Worm (Caenorhabditis elegans) whole organism, early embryonic: Measurements from ENCODE around the gene Y40A1A.3.

Experiments
- B0310.2 ChIP-seq: sonication (generic microtip); optimal IDR thresholded peaks from 2 replicates; lab custom pipeline; 2016; ENCODE audit warnings: mild to moderate bottlenecking, missing genetic modification characterization, missing compliant biosample characterization
- F13C5.2 ChIP-seq: sonication (generic microtip); optimal IDR thresholded peaks from 2 replicates; lab custom pipeline; 2017; ENCODE audit warnings: mild to moderate bottlenecking, missing genetic modification characterization, inconsistent platforms, missing compliant biosample characterization
- aly-1 ChIP-seq: sonication (generic microtip); optimal IDR thresholded peaks from 2 replicates; lab custom pipeline; 2016; ENCODE audit warnings: missing genetic modification characterization, missing compliant biosample characterization
- ama-1 ChIP-seq: fragments of 150-350 bp; optimal IDR thresholded peaks from 2 replicates; lab custom pipeline; 2014
- ceh-13 ChIP-seq: fragments of 200-800 bp; sonication (Bioruptor generic); optimal IDR thresholded peaks from 2 replicates; lab custom pipeline; 2018; ENCODE audit warnings: mild to moderate bottlenecking, missing genetic modification characterization, missing compliant biosample characterization
- ceh-36 ChIP-seq: sonication (generic microtip); optimal IDR thresholded peaks from 2 replicates; lab custom pipeline; 2016; ENCODE audit warnings: missing genetic modification characterization, inconsistent platforms, missing compliant biosample characterization
- ets-7 ChIP-seq: sonication (generic microtip); optimal IDR thresholded peaks from 2 replicates; lab custom pipeline; 2016; ENCODE audit warnings: missing genotype, missing genetic modification characterization, missing compliant biosample characterization
- flt-1 ChIP-seq: fragments of 200-800 bp; sonication (Bioruptor generic); IDR thresholded peaks from 2 replicates; pipeline ENCODE4 v1.3.6; 2022; ENCODE audit warnings: missing genetic modification characterization, missing compliant biosample characterization
- hmbx-1 ChIP-seq: sonication (generic microtip); optimal IDR thresholded peaks from 2 replicates; lab custom pipeline; 2016; ENCODE audit warnings: mild to moderate bottlenecking, missing genetic modification characterization, missing compliant biosample characterization
- hmg-4 ChIP-seq: fragments of 200-800 bp; sonication (Bioruptor generic); optimal IDR thresholded peaks from 2 replicates; lab custom pipeline; 2018; ENCODE audit warnings: mild to moderate bottlenecking, missing genetic modification characterization, missing compliant biosample characterization
- hnd-1 ChIP-seq: sonication (generic microtip); optimal IDR thresholded peaks from 2 replicates; lab custom pipeline; 2016; ENCODE audit warnings: missing genetic modification characterization, missing compliant biosample characterization
- pes-1 ChIP-seq: fragments of 200-800 bp; sonication (Bioruptor generic); IDR thresholded peaks from 2 replicates; pipeline ENCODE4 v1.3.6; 2022; ENCODE audit warnings: missing genetic modification reagents, missing genetic modification characterization, missing compliant biosample characterization
- scrt-1 ChIP-seq: fragments of 200-800 bp; sonication (Bioruptor generic); IDR thresholded peaks from 2 replicates; pipeline ENCODE4 v1.3.6; 2022; ENCODE audit warnings: missing genetic modification characterization, missing compliant biosample characterization
- sea-1 ChIP-seq: fragments of 200-800 bp; sonication (Bioruptor generic); conservative IDR thresholded peaks from 2 replicates; pipeline ENCODE4 v1.3.6; 2022; ENCODE audit warnings: missing genetic modification characterization, missing compliant biosample characterization
- tbx-11 ChIP-seq: fragments of 200-800 bp; sonication (Bioruptor generic); IDR thresholded peaks from 2 replicates; pipeline ENCODE4 v1.3.6; 2022; ENCODE audit warnings: missing genetic modification characterization, missing compliant biosample characterization
- tbx-37 ChIP-seq: fragments of 200-800 bp; sonication (Bioruptor generic); conservative IDR thresholded peaks from 2 replicates; pipeline ENCODE4 v1.3.6; 2022; ENCODE audit warnings: missing genetic modification reagents, missing genetic modification characterization, missing compliant biosample characterization
- tra-4 ChIP-seq: sonication (generic microtip); optimal IDR thresholded peaks from 2 replicates; lab custom pipeline; 2017; ENCODE audit warnings: missing genetic modification characterization, missing compliant biosample characterization

Y40A1A.3 gene

DNA sequence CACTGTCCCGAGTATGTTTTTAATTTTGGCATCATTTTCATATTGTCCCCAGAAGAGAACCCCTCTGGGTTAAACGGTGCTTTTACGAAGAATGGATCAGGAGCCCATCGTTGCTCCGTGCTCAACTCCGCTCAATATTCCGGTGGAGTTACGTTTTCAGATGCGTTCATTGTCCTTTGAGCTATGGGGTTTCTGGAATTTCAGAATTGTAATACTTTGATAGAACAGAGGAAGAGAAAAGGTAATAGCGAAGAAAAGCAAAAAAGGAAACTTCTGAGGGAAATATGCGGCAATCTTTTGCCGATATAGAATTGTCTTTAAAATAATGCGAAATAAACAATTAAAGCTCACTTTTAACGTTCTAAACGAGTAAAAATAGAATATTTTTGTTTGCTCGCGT, at the start of gene Y40A1A.3:
Gene Y40A1A.3 (minus strand): TSS at position 101 of the 400 bp plus-strand sequence.
- TF ChIP-seq tra-4 (tag; lab: Kevin White, UChicago) (no peak), tbx-37 (GFP tag; lab: Robert Waterston, UW) (no peak), pes-1 (GFP tag; lab: Robert Waterston, UW) (no peak), aly-1 (tag; lab: Kevin White, UChicago) (no peak), ceh-13 (GFP tag; lab: Kevin White, UChicago) (no peak), F13C5.2 (tag; lab: Kevin White, UChicago) (no peak), ama-1 (lab: Kevin White, UChicago) (no peak), hnd-1 (no peak), scrt-1 (GFP tag; lab: Robert Waterston, UW) (no peak), ceh-36 (tag; lab: Kevin White, UChicago) (no peak), flt-1 (GFP tag; lab: Robert Waterston, UW) (no peak), hmg-4 (GFP tag; lab: Kevin White, UChicago) (no peak), tbx-11 (GFP tag; lab: Robert Waterston, UW) (no peak), ets-7 (no peak), sea-1 (GFP tag; lab: Robert Waterston, UW) (no peak), B0310.2 (tag; lab: Kevin White, UChicago) (no peak)

DNA sequence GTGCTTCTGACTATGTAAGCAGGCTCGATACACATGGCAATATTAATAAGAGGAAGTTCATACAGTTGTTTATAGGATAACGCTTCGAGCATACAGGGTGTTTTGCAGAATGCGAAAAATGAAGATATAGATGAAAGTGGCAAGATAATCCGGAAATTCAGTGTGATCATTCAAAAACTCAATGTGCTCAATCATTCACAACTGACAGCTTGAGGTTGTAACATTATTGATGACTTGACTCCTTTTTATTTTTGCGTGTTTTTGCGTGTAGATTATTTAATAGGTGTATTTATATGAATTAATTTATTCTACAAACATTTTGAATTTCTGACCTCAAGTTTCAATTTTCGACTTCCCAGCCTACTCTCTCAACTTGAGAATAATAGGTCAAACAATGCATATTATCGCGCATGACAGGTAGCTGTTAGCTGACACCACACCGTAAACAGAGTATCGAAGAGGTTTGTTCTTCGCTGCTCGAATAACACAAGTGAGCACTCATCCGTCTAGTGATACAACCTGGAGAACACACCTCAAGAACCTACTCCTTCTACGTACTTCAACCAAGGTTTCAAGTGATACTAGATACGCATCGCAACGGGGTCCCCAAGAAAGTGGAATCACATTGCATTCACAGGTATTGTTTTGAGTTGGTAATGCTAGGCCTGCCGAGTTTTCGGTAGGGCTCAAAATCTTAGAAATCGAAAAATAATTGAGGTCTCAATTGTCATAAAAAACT, 49.5 kb upstream of the Y40A1A.3 start:
- no peak for TF ChIP-seq aly-1 (tag; lab: Kevin White, UChicago)

DNA sequence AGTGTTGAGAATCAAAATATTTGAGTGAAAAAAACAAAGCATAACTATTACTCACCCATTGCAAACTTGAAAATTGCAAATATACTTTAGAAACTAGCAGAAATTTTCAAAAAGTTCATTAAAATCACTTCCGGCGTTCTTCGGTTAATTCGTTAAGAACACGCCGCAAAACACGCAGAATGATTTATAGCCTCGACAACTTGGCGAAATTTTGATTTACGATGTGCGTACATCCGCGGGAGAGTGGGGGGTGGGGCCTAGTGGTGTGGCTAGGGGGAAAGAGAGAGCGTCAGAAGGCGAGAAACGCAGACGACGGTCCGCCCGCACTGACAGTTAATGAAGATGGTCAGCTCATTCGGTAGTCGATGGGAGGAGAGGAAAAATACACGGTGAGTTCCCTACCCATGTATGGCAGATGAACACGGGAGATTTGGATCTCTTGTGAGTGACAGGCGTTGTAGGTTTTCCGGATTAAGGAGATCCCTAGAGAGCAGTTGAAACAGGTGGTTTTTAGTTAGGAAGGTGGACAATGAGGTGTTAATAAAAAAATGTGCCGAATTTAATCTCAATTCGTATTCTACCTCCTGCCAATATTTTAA, 48.4 kb upstream of the Y40A1A.3 start, which contains the start of gene igcm-4:
Gene igcm-4 (minus strand): TSS at position 237 of the 599 bp plus-strand sequence.
- TF ChIP-seq sea-1 (GFP tag; lab: Robert Waterston, UW), result no peak
- no peak for TF ChIP-seq hnd-1
- no peak for TF ChIP-seq scrt-1 (GFP tag; lab: Robert Waterston, UW)
- no peak for TF ChIP-seq tbx-11 (GFP tag; lab: Robert Waterston, UW)
- peak; percentile 4 for TF ChIP-seq B0310.2 (tag; lab: Kevin White, UChicago)
- TF ChIP-seq pes-1 (GFP tag; lab: Robert Waterston, UW), result 0 out of 2 replicates have a peak, but pooled peaks have one; percentile 5
- TF ChIP-seq ceh-36 (tag; lab: Kevin White, UChicago), result peak; percentile 62
- no peak for TF ChIP-seq ceh-13 (GFP tag; lab: Kevin White, UChicago)
- no peak for TF ChIP-seq tbx-37 (GFP tag; lab: Robert Waterston, UW)
- no peak for TF ChIP-seq ama-1 (lab: Kevin White, UChicago)
- no peak for TF ChIP-seq F13C5.2 (tag; lab: Kevin White, UChicago)
- TF ChIP-seq aly-1 (tag; lab: Kevin White, UChicago), result no peak
- no peak for TF ChIP-seq tra-4 (tag; lab: Kevin White, UChicago)
- TF ChIP-seq hmbx-1, result no peak
- 0 out of 2 replicates have a peak, but pooled peaks have one; percentile 19 for TF ChIP-seq flt-1 (GFP tag; lab: Robert Waterston, UW)
- TF ChIP-seq hmg-4 (GFP tag; lab: Kevin White, UChicago), result peak; percentile 66
- no peak for TF ChIP-seq ets-7

DNA sequence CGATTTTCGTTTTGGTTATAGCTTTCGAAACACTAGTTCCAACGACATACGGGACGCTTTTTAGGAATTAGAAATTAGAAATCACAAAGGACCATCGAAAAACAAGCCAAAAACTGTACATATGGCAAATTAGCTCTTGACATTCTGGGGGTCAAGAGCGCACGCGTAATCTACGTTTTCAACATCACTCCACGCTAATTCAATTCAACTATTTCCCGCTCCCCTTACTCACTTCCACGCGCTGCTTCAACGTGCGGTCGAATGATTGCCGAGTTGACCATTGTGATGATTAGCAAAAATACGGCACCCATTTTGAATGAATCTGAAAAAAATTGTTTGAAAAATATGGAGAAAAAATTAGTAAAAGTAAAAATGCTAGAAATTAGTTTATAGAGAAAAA, 47.8 kb upstream of the Y40A1A.3 start:
- no peak for TF ChIP-seq tbx-37 (GFP tag; lab: Robert Waterston, UW)
- no peak for TF ChIP-seq aly-1 (tag; lab: Kevin White, UChicago)
- TF ChIP-seq tra-4 (tag; lab: Kevin White, UChicago), result no peak
- TF ChIP-seq hmbx-1, result no peak
- no peak for TF ChIP-seq hmg-4 (GFP tag; lab: Kevin White, UChicago)
- TF ChIP-seq tbx-11 (GFP tag; lab: Robert Waterston, UW), result no peak
- TF ChIP-seq hnd-1, result no peak
- no peak for TF ChIP-seq ets-7
- TF ChIP-seq pes-1 (GFP tag; lab: Robert Waterston, UW), result no peak
- no peak for TF ChIP-seq B0310.2 (tag; lab: Kevin White, UChicago)
- no peak for TF ChIP-seq sea-1 (GFP tag; lab: Robert Waterston, UW)
- no peak for TF ChIP-seq ceh-13 (GFP tag; lab: Kevin White, UChicago)
- no peak for TF ChIP-seq scrt-1 (GFP tag; lab: Robert Waterston, UW)
- no peak for TF ChIP-seq F13C5.2 (tag; lab: Kevin White, UChicago)
- no peak for TF ChIP-seq ama-1 (lab: Kevin White, UChicago)
- TF ChIP-seq ceh-36 (tag; lab: Kevin White, UChicago), result no peak
- no peak for TF ChIP-seq flt-1 (GFP tag; lab: Robert Waterston, UW)

DNA sequence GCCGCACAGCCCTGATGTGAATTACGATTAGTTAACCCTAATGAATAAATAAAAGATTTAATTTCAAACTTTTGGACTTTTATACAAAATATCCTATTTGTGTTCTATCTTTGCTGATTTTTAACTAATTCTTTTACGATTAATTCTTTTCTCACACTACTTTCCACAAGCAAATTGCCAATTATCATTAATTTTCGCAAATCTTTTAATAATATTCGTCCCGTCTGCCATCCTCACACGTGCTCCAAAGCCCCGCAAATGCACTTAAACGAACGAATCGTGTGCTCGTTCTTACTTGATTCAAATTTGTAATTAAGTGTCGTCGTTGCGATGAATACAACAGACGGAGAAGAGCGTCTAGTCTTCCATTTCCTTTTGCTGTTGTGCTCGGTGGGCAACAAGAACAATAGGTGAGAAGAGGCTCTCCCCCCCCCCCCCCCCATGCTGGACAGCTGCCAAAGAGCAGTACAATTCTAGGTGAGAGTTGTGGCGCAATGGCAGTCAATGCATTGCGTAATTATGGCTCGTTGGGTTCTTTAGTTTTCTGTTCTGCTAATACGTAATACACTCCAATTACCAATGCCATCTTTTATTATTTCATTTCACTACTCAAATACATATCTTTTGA, 46.8 kb upstream of the Y40A1A.3 start:
- TF ChIP-seq hmg-4 (GFP tag; lab: Kevin White, UChicago) (peak; percentile 40), hnd-1 (no peak), scrt-1 (GFP tag; lab: Robert Waterston, UW) (0 out of 2 replicates have a peak, but pooled peaks have one; percentile 23), ama-1 (lab: Kevin White, UChicago) (no peak), ceh-36 (tag; lab: Kevin White, UChicago) (peak; percentile 21), B0310.2 (tag; lab: Kevin White, UChicago) (no peak), aly-1 (tag; lab: Kevin White, UChicago) (no peak), tbx-37 (GFP tag; lab: Robert Waterston, UW) (no peak)

DNA sequence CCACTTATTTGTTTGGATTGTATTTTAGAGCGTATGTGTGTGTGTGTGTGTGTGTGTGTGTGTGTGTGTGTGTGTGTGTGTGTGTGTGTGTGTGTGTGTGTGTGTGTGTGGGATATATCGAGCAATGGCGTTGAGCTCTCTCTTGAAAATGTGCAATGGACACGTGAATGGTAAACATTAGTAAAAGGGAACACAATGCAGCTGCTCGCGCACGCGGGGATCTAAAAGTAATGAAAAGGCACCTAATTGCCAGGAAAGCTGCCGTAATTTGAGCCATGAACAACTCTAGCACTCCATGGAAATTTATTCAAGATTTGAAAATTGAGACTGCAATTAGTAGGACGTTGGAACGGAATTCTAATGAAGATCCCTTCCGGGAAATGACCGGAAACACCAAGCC, 45.4 kb upstream of the Y40A1A.3 start:
- TF ChIP-seq flt-1 (GFP tag; lab: Robert Waterston, UW), result 0 out of 2 replicates have a peak, but pooled peaks have one; percentile 8
- peak; percentile 23 for TF ChIP-seq hmg-4 (GFP tag; lab: Kevin White, UChicago)
- no peak for TF ChIP-seq tbx-37 (GFP tag; lab: Robert Waterston, UW)
- TF ChIP-seq pes-1 (GFP tag; lab: Robert Waterston, UW), result peak; percentile 37; the same call in 1 of the 2 replicates
